Worm (Caenorhabditis elegans): Measurements from ENCODE around the gene sec-5.

The sec-5 gene

DNA sequence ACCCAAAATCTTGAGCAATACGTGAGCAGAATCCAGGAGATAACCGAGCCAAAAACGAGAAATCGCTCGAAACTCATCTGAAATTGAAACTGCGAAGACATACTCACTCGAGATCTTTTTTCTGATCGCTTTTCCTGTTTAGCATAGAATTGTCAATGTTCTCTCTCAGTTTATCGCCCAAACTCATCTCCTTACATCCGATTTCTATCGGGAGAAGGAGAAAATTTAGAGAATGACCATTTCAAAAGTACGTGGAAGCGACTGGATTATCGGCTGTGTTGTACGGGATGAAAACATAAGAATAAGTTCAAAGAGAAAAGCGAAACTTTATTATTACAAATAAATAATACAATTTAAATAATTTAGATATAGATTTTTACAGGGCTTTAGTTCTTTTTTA, 4.1 kb downstream of the sec-5 start, which contains the start of gene T23G7.2:
Gene T23G7.2, minus strand, starts transcription at position 101 of the 400 bp plus-strand sequence.
- TF ChIP-seq sox-2 (GFP tag; IDR thresholded peaks at IDR 0.05), result no peak
- no peak for TF ChIP-seq syd-9 (tag; optimal IDR thresholded peaks at IDR 0.05)
- TF ChIP-seq ama-1 (optimal IDR thresholded peaks at IDR 0.05), result no peak
- TF ChIP-seq ceh-6 (GFP tag; optimal IDR thresholded peaks at IDR 0.05), result no peak
- TF ChIP-seq dve-1 (tag; optimal IDR thresholded peaks at IDR 0.05), result no peak
- no peak for TF ChIP-seq nfya-1 (tag; optimal IDR thresholded peaks at IDR 0.05)
- no peak for TF ChIP-seq ref-2 (tag; optimal IDR thresholded peaks at IDR 0.05)

- TF ChIP-seq unc-86 (tag; optimal IDR thresholded peaks at IDR 0.05) (no peak), tbx-2 (tag; optimal IDR thresholded peaks at IDR 0.05) (no peak), ama-1 (optimal IDR thresholded peaks at IDR 0.05) (no peak), ceh-19 (GFP tag; optimal IDR thresholded peaks at IDR 0.05) (no peak), ets-4 (tag; optimal IDR thresholded peaks at IDR 0.05) (no peak), sox-2 (GFP tag; IDR thresholded peaks at IDR 0.05) (no peak), ceh-14 (tag; optimal IDR thresholded peaks at IDR 0.05) (no peak), C38D4.7 (GFP tag; optimal IDR thresholded peaks at IDR 0.05) (no peak), ceh-31 (tag; optimal IDR thresholded peaks at IDR 0.05) (no peak), syd-9 (tag; optimal IDR thresholded peaks at IDR 0.05) (no peak), ceh-18 (tag; optimal IDR thresholded peaks at IDR 0.05) (no peak), unc-55 (GFP tag; optimal IDR thresholded peaks at IDR 0.05) (no peak), hlh-13 (GFP tag; optimal IDR thresholded peaks at IDR 0.05) (no peak), che-1 (tag; optimal IDR thresholded peaks at IDR 0.05) (no peak), fax-1 (tag; optimal IDR thresholded peaks at IDR 0.05) (no peak)
Measured at ce11 chrII:9171466-9172187, 5.3 kb downstream of the sec-5 start.

DNA sequence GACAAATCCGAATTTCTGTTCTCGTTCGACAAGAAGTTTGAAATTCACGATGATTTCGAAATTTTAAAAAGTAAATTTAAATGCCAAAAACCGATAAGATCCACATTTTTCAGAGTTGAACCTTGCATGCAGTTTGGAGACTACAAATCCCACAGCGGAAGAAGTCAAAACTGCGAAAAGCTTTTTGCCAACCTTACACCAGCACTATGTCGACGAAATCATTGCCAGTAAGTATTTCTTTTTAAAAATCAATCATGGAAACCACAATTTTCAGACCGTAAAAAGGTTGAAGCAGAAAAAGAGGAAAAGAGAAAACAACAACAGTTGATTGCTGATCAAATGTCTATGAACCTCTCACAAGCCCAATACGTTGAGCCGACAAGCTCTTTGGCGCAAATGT, 6.1 kb downstream of the sec-5 start:
- TF ChIP-seq ceh-9 (tag; optimal IDR thresholded peaks at IDR 0.05) (no peak), ceh-22 (tag; optimal IDR thresholded peaks at IDR 0.05) (no peak), K09A11.1 (tag; optimal IDR thresholded peaks at IDR 0.05; ENCODE audit: insufficient read depth) (no peak), unc-42 (tag; optimal IDR thresholded peaks at IDR 0.05) (no peak), K02D7.2 (tag; optimal IDR thresholded peaks at IDR 0.05) (no peak), ceh-19 (GFP tag; optimal IDR thresholded peaks at IDR 0.05) (no peak), dmd-4 (tag; optimal IDR thresholded peaks at IDR 0.05; ENCODE audit: borderline replicate concordance) (no peak), hlh-6 (tag; optimal IDR thresholded peaks at IDR 0.05) (no peak), unc-86 (tag; optimal IDR thresholded peaks at IDR 0.05) (no peak), ceh-30 (tag; optimal IDR thresholded peaks at IDR 0.05) (no peak), ceh-18 (tag; optimal IDR thresholded peaks at IDR 0.05) (no peak), fkh-10 (GFP tag; optimal IDR thresholded peaks at IDR 0.05) (no peak), ceh-24 (tag; optimal IDR thresholded peaks at IDR 0.05) (no peak), ceh-48 (tag; optimal IDR thresholded peaks at IDR 0.05) (no peak)

DNA sequence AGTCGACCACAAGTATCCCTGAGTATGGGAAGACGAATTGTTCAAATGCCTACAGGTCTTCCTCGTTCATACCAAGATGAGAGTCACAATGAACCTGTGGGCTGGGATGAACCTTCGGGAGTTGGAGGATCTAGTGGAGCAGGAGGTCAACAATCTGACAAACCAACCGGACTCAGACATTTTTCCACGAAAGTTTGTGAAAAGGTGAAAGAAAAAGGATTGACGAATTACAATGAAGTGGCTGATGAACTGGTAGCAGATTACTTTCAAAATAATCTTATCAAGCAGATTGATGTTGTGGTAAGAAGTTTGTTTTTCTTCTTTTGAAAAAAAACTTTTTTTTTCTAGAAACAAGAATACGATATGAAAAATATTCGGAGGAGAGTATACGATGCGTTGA, 6.9 kb downstream of the sec-5 start:
- TF ChIP-seq ceh-14 (tag; optimal IDR thresholded peaks at IDR 0.05) (no peak), fkh-10 (GFP tag; optimal IDR thresholded peaks at IDR 0.05) (no peak), tbx-7 (tag; optimal IDR thresholded peaks at IDR 0.05) (no peak), fkh-6 (tag; optimal IDR thresholded peaks at IDR 0.05) (no peak), nhr-232 (tag; optimal IDR thresholded peaks at IDR 0.05) (no peak), C08G9.2 (tag; optimal IDR thresholded peaks at IDR 0.05) (no peak), syd-9 (tag; optimal IDR thresholded peaks at IDR 0.05) (no peak), hlh-30 (tag; optimal IDR thresholded peaks at IDR 0.05; ENCODE audit: insufficient read depth) (no peak), lin-11 (tag; optimal IDR thresholded peaks at IDR 0.05) (no peak), ahr-1 (tag; optimal IDR thresholded peaks at IDR 0.05) (no peak), unc-42 (tag; optimal IDR thresholded peaks at IDR 0.05) (no peak)

Data from whole organism, late embryonic.